Fruit fly (Drosophila melanogaster): ENCODE data around the gene obst-H.

obst-H gene

dm6 chr3L:15500813-15501645 lies 28.0 kb downstream of the obst-H start, which contains the start of gene CG7272 (continued):
- TF ChIP-seq CG9437 (GFP tag; optimal IDR thresholded peaks at IDR 0.05) (no peak), Med (GFP tag) (peak; percentile 88), crp (GFP tag; optimal IDR thresholded peaks at IDR 0.05) (peak in 1 of 2 experiments; percentile 5), tna (GFP tag; IDR thresholded peaks at IDR 0.05; ENCODE audit: partially characterized antibody) (no peak), Ssrp (tag; optimal IDR thresholded peaks at IDR 0.05) (no peak), CG3163 (GFP tag; optimal IDR thresholded peaks at IDR 0.05) (peak; percentile 34), sug (tag; optimal IDR thresholded peaks at IDR 0.05) (peak; percentile 91), CG9932 (GFP tag; IDR thresholded peaks at IDR 0.05) (peak; percentile 36; the same call in 1 of the 2 replicates), ap (GFP tag; IDR thresholded peaks at IDR 0.05) (no peak), Bteb2 (GFP tag; optimal IDR thresholded peaks at IDR 0.05) (no peak), slbo (GFP tag; IDR thresholded peaks at IDR 0.05) (no peak), CkIIα-i1 (GFP tag; IDR thresholded peaks at IDR 0.05) (no peak), CG15514 (GFP tag; optimal IDR thresholded peaks at IDR 0.05) (peak; percentile 78), psq (GFP tag; optimal IDR thresholded peaks at IDR 0.05) (no peak), CG8944 (GFP tag; optimal IDR thresholded peaks at IDR 0.05) (no peak), CG10565 (GFP tag; optimal IDR thresholded peaks at IDR 0.05) (no peak), gt (GFP tag; IDR thresholded peaks at IDR 0.05) (no peak), CG1792 (GFP tag; optimal IDR thresholded peaks at IDR 0.05) (no peak), ranshi (GFP tag; IDR thresholded peaks at IDR 0.05) (no peak), Ets65A (GFP tag) (no peak), kay (GFP tag; optimal IDR thresholded peaks at IDR 0.05) (no peak), shn (GFP tag; optimal IDR thresholded peaks at IDR 0.05) (no peak), nmo (GFP tag; optimal IDR thresholded peaks at IDR 0.05) (peak; percentile 19), GATAe (GFP tag; conservative IDR thresholded peaks at IDR 0.05) (no peak; the same call in 1 of the 2 replicates), CG1233 (GFP tag; optimal IDR thresholded peaks at IDR 0.05) (no peak), Trl (optimal IDR thresholded peaks at IDR 0.05) (no peak), Trl (GFP tag; optimal IDR thresholded peaks at IDR 0.05) (peak; percentile 30), sd (tag; optimal IDR thresholded peaks at IDR 0.05) (peak; percentile 36), CG30431 (GFP tag; optimal IDR thresholded peaks at IDR 0.05) (no peak), ssp (GFP tag; IDR thresholded peaks at IDR 0.05) (no peak), CG2875 (GFP tag; optimal IDR thresholded peaks at IDR 0.05) (no peak), sna (GFP tag; IDR thresholded peaks at IDR 0.05; ENCODE audit: partially characterized antibody) (0 out of 2 replicates have a peak, but pooled peaks have one; percentile 36), CG31224 (GFP tag; IDR thresholded peaks at IDR 0.05) (no peak), Ptx1 (GFP tag; IDR thresholded peaks at IDR 0.05) (no peak), CG6654 (GFP tag; optimal IDR thresholded peaks at IDR 0.05) (no peak), CG11504 (tag; optimal IDR thresholded peaks at IDR 0.05) (no peak), ase (GFP tag; IDR thresholded peaks at IDR 0.05) (no peak), Taf1 (GFP tag; IDR thresholded peaks at IDR 0.05) (no peak), CG12299 (tag; optimal IDR thresholded peaks at IDR 0.05) (no peak), ems (GFP tag; optimal IDR thresholded peaks at IDR 0.05) (no peak), CG15073 (GFP tag; optimal IDR thresholded peaks at IDR 0.05) (no peak), CG6854 (GFP tag; optimal IDR thresholded peaks at IDR 0.05) (no peak), Hsf (GFP tag; optimal IDR thresholded peaks at IDR 0.05) (no peak), Side (GFP tag; optimal IDR thresholded peaks at IDR 0.05) (no peak), pho (GFP tag; optimal IDR thresholded peaks at IDR 0.05) (peak; percentile 22), D19B (GFP tag; optimal IDR thresholded peaks at IDR 0.05) (peak; percentile 95), Lpt (GFP tag; optimal IDR thresholded peaks at IDR 0.05) (no peak), CG10209 (GFP tag; optimal IDR thresholded peaks at IDR 0.05) (no peak), CG3281 (GFP tag; optimal IDR thresholded peaks at IDR 0.05) (peak; percentile 3), Nf-YC (tag; optimal IDR thresholded peaks at IDR 0.05) (peak; percentile 45), CG16779 (GFP tag; IDR thresholded peaks at IDR 0.05) (no peak)

All from whole organism, embryonic.